Worm (Caenorhabditis elegans) whole organism, L4/young adult: Measurements from ENCODE around the gene R193.6.

Experiments used
- W03F9.2 ChIP-seq: fragments of 150-350 bp; optimal IDR thresholded peaks from 2 replicates; lab custom pipeline; 2014; ENCODE audit warnings: missing biosample characterization, missing genetic modification characterization
- dao-5 ChIP-seq: sonication (generic microtip); optimal IDR thresholded peaks from 2 replicates; lab custom pipeline; 2016; ENCODE audit warnings: missing genotype, missing genetic modification characterization, moderate library complexity, missing compliant biosample characterization
- him-1 ChIP-seq: sonication (generic microtip); optimal IDR thresholded peaks from 2 replicates; lab custom pipeline; 2016; ENCODE audit warnings: missing genotype, missing genetic modification reagents, missing genetic modification characterization, missing compliant biosample characterization

DNA sequence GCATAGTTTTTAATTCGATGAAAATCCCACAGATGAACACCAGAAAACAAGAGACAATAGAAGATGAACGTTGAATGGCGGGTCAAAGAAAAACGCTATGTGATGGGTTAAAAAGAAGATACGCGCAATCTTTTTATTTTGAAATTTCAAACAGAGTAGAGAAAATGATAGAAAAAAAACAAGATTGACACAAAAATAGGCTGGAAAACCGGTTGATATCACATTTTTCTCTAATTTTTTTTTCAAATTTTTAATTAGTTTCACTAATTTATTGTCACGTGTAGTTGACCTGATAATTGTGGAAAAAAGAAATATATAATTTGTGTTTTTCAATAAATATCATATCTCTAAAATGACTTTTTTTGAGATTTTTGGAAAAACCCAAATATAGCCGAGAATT lies 24.4 kb upstream of the R193.6 start, which contains the start of gene C05D9.9:
- TF ChIP-seq dao-5 = no peak
- no peak for TF ChIP-seq W03F9.2 (tag; lab: Kevin White, UChicago)
- TF ChIP-seq him-1 (tag; lab: Kevin White, UChicago) = no peak
